Worm (Caenorhabditis elegans): ENCODE results near the gene rab-33.

The rab-33 gene

DNA sequence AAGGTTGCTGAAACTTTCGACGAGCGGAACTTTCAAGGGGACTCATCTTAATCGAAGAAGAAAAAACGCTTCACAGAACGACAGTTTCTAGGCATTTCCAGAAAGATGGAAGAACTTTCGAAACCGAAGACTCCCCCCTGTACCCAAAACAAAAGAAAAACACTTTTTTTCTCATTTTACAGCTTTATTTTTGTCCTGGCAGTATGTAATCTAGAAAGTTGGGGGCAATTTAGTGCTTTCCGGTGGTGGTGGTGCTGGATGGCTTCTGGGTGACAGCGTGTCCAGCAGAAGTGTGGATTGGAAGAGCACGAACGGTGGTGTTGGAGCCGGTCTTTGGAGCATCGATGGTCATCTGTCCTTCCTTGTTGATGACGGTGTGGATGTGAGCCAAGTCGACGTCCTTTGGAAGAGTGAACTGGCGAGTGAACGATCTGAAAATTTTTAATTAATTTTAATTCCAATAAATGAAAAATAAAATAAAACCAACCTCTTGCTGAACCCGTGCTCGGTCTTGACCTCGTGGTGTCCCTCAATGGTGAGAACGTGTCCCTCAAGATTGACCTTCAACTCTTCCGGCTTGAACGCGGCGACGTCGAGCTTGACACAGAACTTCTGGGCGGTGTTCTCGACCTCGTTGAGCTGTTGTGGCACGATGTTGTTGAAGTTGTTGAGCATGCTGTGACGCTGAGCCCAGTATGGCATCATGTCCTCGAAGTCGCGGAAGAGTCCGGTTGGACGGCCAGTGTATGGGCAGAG is 2.5 kb upstream of the rab-33 start:
- TF ChIP-seq ama-1 (optimal IDR thresholded peaks at IDR 0.05) (peak; percentile 56), madf-9 (GFP tag; conservative IDR thresholded peaks at IDR 0.05) (no peak), F49E8.2 (tag; optimal IDR thresholded peaks at IDR 0.05; ENCODE audit: borderline replicate concordance) (peak; percentile 54), arid-1 (GFP tag; conservative IDR thresholded peaks at IDR 0.05) (0 out of 2 replicates have a peak, but pooled peaks have one; percentile 28), mes-2 (tag; optimal IDR thresholded peaks at IDR 0.05; ENCODE audit: poor library complexity, severe bottlenecking) (peak; percentile 13), Y5F2A.4 (GFP tag; optimal IDR thresholded peaks at IDR 0.05) (peak; percentile 1), egl-27 (tag; optimal IDR thresholded peaks at IDR 0.05) (no peak), lsy-2 (tag; optimal IDR thresholded peaks at IDR 0.05) (no peak), nhr-10 (tag; optimal IDR thresholded peaks at IDR 0.05) (no peak), lin-13 (GFP tag; optimal IDR thresholded peaks at IDR 0.05) (no peak), hif-1 (tag; optimal IDR thresholded peaks at IDR 0.05) (no peak), ctbp-1 (GFP tag; IDR thresholded peaks at IDR 0.05) (0 out of 2 replicates have a peak, but pooled peaks have one; percentile 28), zfp-2 (tag; optimal IDR thresholded peaks at IDR 0.05) (no peak), F10B5.3 (tag; optimal IDR thresholded peaks at IDR 0.05) (no peak), gei-8 (GFP tag; optimal IDR thresholded peaks at IDR 0.05) (peak; percentile 26), snpc-1.2 (GFP tag; IDR thresholded peaks at IDR 0.05) (peak; percentile 57), daf-19 (GFP tag; conservative IDR thresholded peaks at IDR 0.05) (0 out of 2 replicates have a peak, but pooled peaks have one; percentile 7), fos-1 (tag; optimal IDR thresholded peaks at IDR 0.05) (no peak), lin-29 (GFP tag; IDR thresholded peaks at IDR 0.05) (no peak), daf-8 (GFP tag; IDR thresholded peaks at IDR 0.05) (no peak), unc-130 (GFP tag; optimal IDR thresholded peaks at IDR 0.05) (peak; percentile 83), jun-1 (tag; optimal IDR thresholded peaks at IDR 0.05) (no peak), ceh-82 (tag; optimal IDR thresholded peaks at IDR 0.05) (no peak), set-16 (GFP tag; IDR thresholded peaks at IDR 0.05) (peak; percentile 33; the same call in 1 of the 2 replicates), lin-38 (GFP tag; IDR thresholded peaks at IDR 0.05) (peak; percentile 79), egl-43 (GFP tag; IDR thresholded peaks at IDR 0.05) (peak; percentile 20; the same call in 1 of the 2 replicates), ceh-28 (tag; optimal IDR thresholded peaks at IDR 0.05) (no peak), T26A8.4 (GFP tag; IDR thresholded peaks at IDR 0.05) (no peak), nhr-25 (tag; optimal IDR thresholded peaks at IDR 0.05; ENCODE audit: borderline replicate concordance, insufficient read depth) (no peak)

DNA sequence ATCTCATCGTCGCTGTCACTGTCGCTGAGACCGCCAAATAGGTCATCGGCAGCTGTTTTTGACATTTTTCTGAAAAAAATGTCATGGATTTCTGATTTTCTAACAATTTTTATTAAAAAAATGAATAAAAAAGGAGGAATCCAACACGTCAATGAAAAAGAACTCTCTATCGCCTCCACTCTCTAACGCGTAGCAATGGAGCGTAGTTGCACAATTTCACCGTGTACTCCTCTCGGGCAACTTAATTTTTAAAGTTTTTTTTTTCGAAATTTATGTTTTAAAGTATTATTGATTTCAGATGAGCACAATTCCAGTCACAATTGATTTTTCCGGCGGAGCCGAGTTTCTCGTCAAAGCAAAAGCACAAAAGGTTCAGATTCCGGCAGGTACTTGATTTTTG is 1.5 kb upstream of the rab-33 start, which contains the start of the genes taf-11.3 and urm-1:
TSS of gene taf-11.3 (minus strand) at position 69 of the 400 bp plus-strand sequence.
TSS of gene urm-1 (plus strand) at position 299 of the 400 bp plus-strand sequence.
- TF ChIP-seq lin-38 (GFP tag; IDR thresholded peaks at IDR 0.05) (peak; percentile 96), lsy-2 (tag; optimal IDR thresholded peaks at IDR 0.05) (peak in 1 of 2 experiments; percentile 93), T20F7.1 (GFP tag; optimal IDR thresholded peaks at IDR 0.05) (no peak), ceh-20 (GFP tag; IDR thresholded peaks at IDR 0.05) (no peak), mes-2 (tag; optimal IDR thresholded peaks at IDR 0.05; ENCODE audit: poor library complexity, severe bottlenecking) (peak; percentile 94), dve-1 (tag; optimal IDR thresholded peaks at IDR 0.05; ENCODE audit: insufficient read depth) (peak; percentile 82), arid-1 (GFP tag; conservative IDR thresholded peaks at IDR 0.05) (0 out of 2 replicates have a peak, but pooled peaks have one; percentile 30), ctbp-1 (GFP tag; IDR thresholded peaks at IDR 0.05) (no peak), daf-19 (GFP tag; conservative IDR thresholded peaks at IDR 0.05) (no peak), ztf-7 (tag; optimal IDR thresholded peaks at IDR 0.05) (peak; percentile 55), nhr-102 (tag; optimal IDR thresholded peaks at IDR 0.05) (peak; percentile 10), hlh-11 (tag; optimal IDR thresholded peaks at IDR 0.05) (peak; percentile 38), lin-15B (tag; optimal IDR thresholded peaks at IDR 0.05) (peak; percentile 37), hif-1 (tag; optimal IDR thresholded peaks at IDR 0.05) (peak in 1 of 2 experiments; percentile 24), aha-1 (tag) (peak; percentile 50), hmg-1.1 (GFP tag; IDR thresholded peaks at IDR 0.05) (peak; percentile 52), F37D6.2 (tag; optimal IDR thresholded peaks at IDR 0.05) (peak; percentile 6), hlh-30 (tag; optimal IDR thresholded peaks at IDR 0.05; ENCODE audit: insufficient read depth) (peak; percentile 30), nhr-6 (tag; optimal IDR thresholded peaks at IDR 0.05) (no peak), mep-1 (tag; optimal IDR thresholded peaks at IDR 0.05) (peak; percentile 79), unc-62 (GFP tag; optimal IDR thresholded peaks at IDR 0.05 in 1 of 2) (peak in 1 of 2 experiments; percentile 84), unc-62 (tag; optimal IDR thresholded peaks at IDR 0.05) (no peak), pha-4 (GFP tag; IDR thresholded peaks at IDR 0.05) (no peak), pha-4 (tag; optimal IDR thresholded peaks at IDR 0.05) (peak; percentile 79), lir-3 (tag; optimal IDR thresholded peaks at IDR 0.05) (no peak), nhr-25 (tag; optimal IDR thresholded peaks at IDR 0.05; ENCODE audit: borderline replicate concordance, insufficient read depth) (no peak), unc-130 (GFP tag; optimal IDR thresholded peaks at IDR 0.05) (peak; percentile 35)
